Fruit fly (Drosophila melanogaster) whole organism, embryonic: ENCODE data around the gene velo.

Experiments
- CG11085 ChIP-seq: fragments of 200-800 bp; sonication (Bioruptor generic); IDR thresholded peaks from 2 replicates; pipeline ENCODE4 v1.3.6; 2022; ENCODE audit warnings: missing biosample characterization, missing genetic modification characterization
- CG11695 ChIP-seq: fragments of 200-800 bp; sonication (Bioruptor generic); IDR thresholded peaks from 3 replicates; pipeline ENCODE4 v1.3.6; 2022; ENCODE audit warnings: missing biosample characterization, missing genetic modification characterization
- CG13624 ChIP-seq: fragments of 200-800 bp; sonication (Bioruptor generic); optimal IDR thresholded peaks from 2 replicates; lab custom pipeline; 2016; ENCODE audit warnings: missing biosample characterization, missing genetic modification characterization
- CG15601 ChIP-seq: fragments of 200-800 bp; sonication (Bioruptor generic); optimal IDR thresholded peaks from 3 replicates; lab custom pipeline; 2019; ENCODE audit warnings: missing biosample characterization, mild to moderate bottlenecking, missing genetic modification characterization, moderate library complexity
- CG16863 ChIP-seq: fragments of 200-800 bp; sonication (Bioruptor generic); optimal IDR thresholded peaks from 3 replicates; lab custom pipeline; 2016; ENCODE audit warnings: missing biosample characterization, missing genetic modification characterization
- CG17568 ChIP-seq: fragments of 200-800 bp; sonication (Bioruptor generic); optimal IDR thresholded peaks from 2 replicates; lab custom pipeline; 2018; ENCODE audit warnings: missing biosample characterization, mild to moderate bottlenecking, missing genetic modification characterization, moderate library complexity
- CG2199 ChIP-seq: fragments of 200-800 bp; sonication (Bioruptor generic); IDR thresholded peaks from 3 replicates; pipeline ENCODE4 v1.3.6; 2022; ENCODE audit warnings: missing biosample characterization, missing genetic modification characterization
- CG2875 ChIP-seq: fragments of 200-800 bp; sonication (Bioruptor generic); optimal IDR thresholded peaks from 2 replicates; lab custom pipeline; 2017; ENCODE audit warnings: missing biosample characterization, mild to moderate bottlenecking, missing genetic modification characterization, missing genetic modification reagents
- CG31441 ChIP-seq: fragments of 200-800 bp; sonication (Bioruptor generic); IDR thresholded peaks from 2 replicates; pipeline ENCODE4 v1.3.6; 2022; ENCODE audit warnings: missing biosample characterization, missing genetic modification characterization
- CG3407 ChIP-seq: fragments of 200-800 bp; sonication (Bioruptor generic); optimal IDR thresholded peaks from 2 replicates; lab custom pipeline; 2018; ENCODE audit warnings: missing biosample characterization, mild to moderate bottlenecking, missing genetic modification characterization
- CG3847 ChIP-seq: fragments of 200-800 bp; sonication (Bioruptor generic); IDR thresholded peaks from 2 replicates; pipeline ENCODE4 v1.3.6; 2022; ENCODE audit warnings: missing biosample characterization, missing genetic modification characterization
- CG42726 ChIP-seq: fragments of 200-800 bp; sonication (Bioruptor generic); IDR thresholded peaks from 2 replicates; pipeline ENCODE4 v1.3.6; 2022; ENCODE audit warnings: missing biosample characterization, missing genetic modification characterization; ENCODE audit not compliant: partially characterized antibody
- CG4328 ChIP-seq: fragments of 200-800 bp; sonication (Bioruptor generic); optimal IDR thresholded peaks from 3 replicates; lab custom pipeline; 2017; ENCODE audit warnings: missing biosample characterization, missing genetic modification reagents, missing genetic modification characterization
- CG6813 ChIP-seq: fragments of 200-800 bp; sonication (Bioruptor generic); optimal IDR thresholded peaks from 2 replicates; lab custom pipeline; 2017; ENCODE audit warnings: missing biosample characterization, missing genetic modification characterization, mild to moderate bottlenecking, moderate library complexity, missing genetic modification reagents
- CG7357 ChIP-seq: fragments of 200-800 bp; sonication (Bioruptor generic); IDR thresholded peaks from 3 replicates; pipeline ENCODE4 v1.3.6; 2022; ENCODE audit warnings: missing biosample characterization, missing genetic modification characterization
- CoRest ChIP-seq: fragments of 200-800 bp; sonication (Bioruptor generic); optimal IDR thresholded peaks from 3 replicates; lab custom pipeline; 2018; ENCODE audit warnings: missing biosample characterization, mild to moderate bottlenecking, missing genetic modification characterization, moderate library complexity
- Dad ChIP-seq: fragments of 200-800 bp; sonication (Bioruptor generic); optimal IDR thresholded peaks from 3 replicates; lab custom pipeline; 2016; ENCODE audit warnings: missing biosample characterization, missing genetic modification characterization
- E2f1 ChIP-seq: fragments of 200-800 bp; sonication (Bioruptor generic); IDR thresholded peaks from 2 replicates; pipeline ENCODE4 v1.3.6; 2022; ENCODE audit warnings: missing biosample characterization, missing genetic modification characterization
- E2f2 ChIP-seq: fragments of 200-800 bp; sonication (Bioruptor generic); IDR thresholded peaks from 2 replicates; pipeline ENCODE4 v1.3.6; 2022; ENCODE audit warnings: missing biosample characterization, missing genetic modification characterization
- HLH3B ChIP-seq: fragments of 200-800 bp; sonication (Bioruptor generic); IDR thresholded peaks from 2 replicates; pipeline ENCODE4 v1.3.6; 2022; ENCODE audit warnings: missing biosample characterization, missing genetic modification characterization
- Hr3 ChIP-seq: fragments of 200-800 bp; sonication (Bioruptor generic); optimal IDR thresholded peaks from 3 replicates; lab custom pipeline; 2016; ENCODE audit warnings: missing biosample characterization, missing genetic modification characterization
- Jarid2 ChIP-seq: fragments of 200-800 bp; sonication (Bioruptor generic); optimal IDR thresholded peaks from 3 replicates; lab custom pipeline; 2017; ENCODE audit warnings: mild to moderate bottlenecking, missing biosample characterization, missing genetic modification reagents, missing genetic modification characterization
- MESR4 ChIP-seq: fragments of 200-800 bp; sonication (Bioruptor generic); optimal IDR thresholded peaks from 2 replicates; lab custom pipeline; 2018; ENCODE audit warnings: missing biosample characterization, mild to moderate bottlenecking, missing genetic modification characterization, moderate library complexity
- Meics ChIP-seq: fragments of 200-800 bp; sonication (Bioruptor generic); optimal IDR thresholded peaks from 2 replicates; lab custom pipeline; 2017; ENCODE audit warnings: missing biosample characterization, mild to moderate bottlenecking, missing genetic modification characterization
- Oli ChIP-seq: fragments of 200-800 bp; sonication (Bioruptor generic); optimal IDR thresholded peaks from 2 replicates; lab custom pipeline; 2018; ENCODE audit warnings: missing biosample characterization, mild to moderate bottlenecking, missing genetic modification characterization, moderate library complexity
- Optix ChIP-seq: fragments of 200-800 bp; sonication (Bioruptor generic); IDR thresholded peaks from 3 replicates; pipeline ENCODE4 v1.3.6; 2022; ENCODE audit warnings: missing biosample characterization, missing genetic modification characterization
- Pdp1 ChIP-seq, 2 experiments: fragments of 200-800 bp; sonication (Bioruptor generic); optimal IDR thresholded peaks; 3 replicates each; lab custom pipeline; 2016; ENCODE audit warnings: missing biosample characterization in 2 of 2, missing genetic modification characterization in 2 of 2, mild to moderate bottlenecking in 1 of 2, moderate library complexity in 1 of 2
- al ChIP-seq: fragments of 200-800 bp; sonication (Bioruptor generic); IDR thresholded peaks from 2 replicates; pipeline ENCODE4 v1.3.6; 2022; ENCODE audit warnings: missing biosample characterization, missing genetic modification characterization
- ase ChIP-seq: fragments of 200-800 bp; sonication (Bioruptor generic); IDR thresholded peaks from 3 replicates; pipeline ENCODE4 v1.3.6; 2022; ENCODE audit warnings: missing biosample characterization, missing genetic modification characterization
- ato ChIP-seq: fragments of 200-800 bp; sonication (Bioruptor generic); IDR thresholded peaks from 2 replicates; pipeline ENCODE4 v1.3.6; 2022; ENCODE audit warnings: missing biosample characterization, missing genetic modification characterization; ENCODE audit not compliant: partially characterized antibody
- chn ChIP-seq: fragments of 200-800 bp; sonication (Bioruptor generic); optimal IDR thresholded peaks from 2 replicates; lab custom pipeline; 2016; ENCODE audit warnings: missing biosample characterization, missing genetic modification characterization
- cwo ChIP-seq: fragments of 200-800 bp; sonication (Bioruptor generic); optimal IDR thresholded peaks from 3 replicates; lab custom pipeline; 2017; ENCODE audit warnings: missing biosample characterization, missing genetic modification characterization, mild to moderate bottlenecking, moderate library complexity, missing genetic modification reagents
- grau ChIP-seq: fragments of 200-800 bp; optimal IDR thresholded peaks from 3 replicates; lab custom pipeline; 2019; ENCODE audit warnings: missing biosample characterization, mild to moderate bottlenecking, missing genetic modification characterization, moderate library complexity
- gsb ChIP-seq: fragments of 200-800 bp; sonication (Bioruptor generic); IDR thresholded peaks from 2 replicates; pipeline ENCODE4 v1.3.6; 2022; ENCODE audit warnings: missing biosample characterization, missing genetic modification characterization
- inv ChIP-seq: fragments of 200-800 bp; sonication (Bioruptor generic); IDR thresholded peaks from 2 replicates; pipeline ENCODE4 v1.3.6; 2022; ENCODE audit warnings: missing biosample characterization, missing genetic modification characterization; ENCODE audit not compliant: partially characterized antibody
- luna ChIP-seq: fragments of 200-800 bp; sonication (Bioruptor generic); optimal IDR thresholded peaks from 2 replicates; lab custom pipeline; 2016; ENCODE audit warnings: missing biosample characterization, missing genetic modification characterization
- nau ChIP-seq: fragments of 200-800 bp; sonication (Bioruptor generic); optimal IDR thresholded peaks from 3 replicates; lab custom pipeline; 2017; ENCODE audit warnings: missing biosample characterization, mild to moderate bottlenecking, missing genetic modification characterization, missing genetic modification reagents
- ranshi ChIP-seq: fragments of 200-800 bp; sonication (Bioruptor generic); IDR thresholded peaks from 2 replicates; pipeline ENCODE4 v1.3.6; 2022; ENCODE audit warnings: missing biosample characterization, missing genetic modification characterization
- run ChIP-seq: fragments of 200-800 bp; sonication (Bioruptor generic); optimal IDR thresholded peaks from 3 replicates; lab custom pipeline; 2018; ENCODE audit warnings: missing biosample characterization, mild to moderate bottlenecking, missing genetic modification characterization
- sc ChIP-seq, 3 experiments: fragments of >200 bp in 2 of 3; fragments of 200-800 bp in 1 of 3; sonication (Bioruptor generic) in 1 of 3; optimal IDR thresholded peaks; 2 replicates in 2 of 3; 3 replicates in 1 of 3; lab custom pipeline; 2017; ENCODE audit warnings: mild to moderate bottlenecking in 1 of 3, missing biosample characterization in 1 of 3, missing genetic modification characterization in 1 of 3, missing genetic modification reagents in 1 of 3
- sens ChIP-seq: fragments of 200-800 bp; sonication (Bioruptor generic); peaks from one replicate; lab custom pipeline; 2016; ENCODE audit warnings: missing biosample characterization, missing genetic modification characterization
- sima ChIP-seq: fragments of 200-800 bp; sonication (Bioruptor generic); optimal IDR thresholded peaks from 2 replicates; lab custom pipeline; 2016; ENCODE audit warnings: missing biosample characterization, missing genetic modification characterization
- sna ChIP-seq: fragments of 200-800 bp; sonication (Bioruptor generic); IDR thresholded peaks from 2 replicates; pipeline ENCODE4 v1.3.6; 2022; ENCODE audit warnings: missing biosample characterization, missing genetic modification characterization; ENCODE audit not compliant: partially characterized antibody
- sr ChIP-seq: fragments of 200-800 bp; sonication (Bioruptor generic); IDR thresholded peaks from 3 replicates; pipeline ENCODE4 v1.3.6; 2022; ENCODE audit warnings: missing biosample characterization, missing genetic modification characterization
- trem ChIP-seq: fragments of 200-800 bp; optimal IDR thresholded peaks from 3 replicates; lab custom pipeline; 2019; ENCODE audit warnings: missing biosample characterization, mild to moderate bottlenecking, missing genetic modification characterization, moderate library complexity
- ttk ChIP-seq: fragments of 200-800 bp; sonication (Bioruptor generic); IDR thresholded peaks from 2 replicates; pipeline ENCODE4 v2.1.2; 2022; ENCODE audit warnings: missing biosample characterization, missing genetic modification characterization
- twi ChIP-seq: fragments of 200-800 bp; optimal IDR thresholded peaks from 2 replicates; lab custom pipeline; 2019; ENCODE audit warnings: missing biosample characterization, mild to moderate bottlenecking, missing genetic modification characterization, moderate library complexity
- vvl ChIP-seq: fragments of 200-800 bp; sonication (Bioruptor generic); IDR thresholded peaks from 2 replicates; pipeline ENCODE4 v1.3.6; 2022; ENCODE audit warnings: missing biosample characterization, missing genetic modification characterization
- wdn ChIP-seq: fragments of 200-800 bp; sonication (Bioruptor generic); IDR thresholded peaks from 2 replicates; pipeline ENCODE4 v1.3.6; 2022; ENCODE audit warnings: missing biosample characterization, missing genetic modification characterization

velo gene

dm6 chr3L:6703368-6703807 lies 49.2 kb downstream of the velo start, which contains the start of gene SP1173 (continued):
- TF ChIP-seq twi (tag; lab: Kevin White, UChicago): peak; percentile 16
- TF ChIP-seq gsb (GFP tag; lab: Robert Waterston, UW): peak; percentile 28; the same call in 1 of the 2 replicates
- peak; percentile 35 for TF ChIP-seq CG4328 (GFP tag; lab: Kevin White, UChicago)
- no peak for TF ChIP-seq sima
- TF ChIP-seq sens (GFP tag; lab: Kevin White, UChicago): peak; percentile 76
- peak; percentile 54 for TF ChIP-seq E2f2
- TF ChIP-seq HLH3B (GFP tag; lab: Robert Waterston, UW): peak; percentile 36; the same call in 1 of the 2 replicates
- peak; percentile 9 for TF ChIP-seq CoRest
- no peak for TF ChIP-seq luna (GFP tag; lab: Kevin White, UChicago)
- TF ChIP-seq trem: peak; percentile 25
- peak; percentile 50; the same call in 1 of the 2 replicates for TF ChIP-seq E2f1 (GFP tag; lab: Robert Waterston, UW)
- no peak for TF ChIP-seq CG16863 (GFP tag; lab: Kevin White, UChicago)
- peak; percentile 27 for TF ChIP-seq CG17568 (GFP tag; lab: Kevin White, UChicago)
- peak; percentile 8 for TF ChIP-seq CG15601 (tag; lab: Kevin White, UChicago)
- TF ChIP-seq CG13624 (GFP tag; lab: Kevin White, UChicago): peak; percentile 50
- TF ChIP-seq ranshi: peak; percentile 7; the same call in 1 of the 2 replicates
- TF ChIP-seq chn: peak; percentile 20
- TF ChIP-seq vvl: peak; percentile 83
- TF ChIP-seq al (GFP tag; lab: Robert Waterston, UW): no peak
- TF ChIP-seq inv (GFP tag; lab: Robert Waterston, UW): no peak
- peak; percentile 62; the same call in 1 of the 2 replicates for TF ChIP-seq CG42726 (GFP tag; lab: Robert Waterston, UW)
- TF ChIP-seq CG2875: no peak
- no peak for TF ChIP-seq wdn (GFP tag; lab: Robert Waterston, UW)
- peak; percentile 9; the same call in 1 of the 2 replicates for TF ChIP-seq CG31441 (GFP tag; lab: Robert Waterston, UW)
- TF ChIP-seq Hr3 (GFP tag; lab: Kevin White, UChicago): no peak
- 0 out of 3 replicates have a peak, but pooled peaks have one; percentile 8 for TF ChIP-seq ase (GFP tag; lab: Robert Waterston, UW)
- TF ChIP-seq CG6813 (GFP tag; lab: Kevin White, UChicago): peak; percentile 70
- peak; percentile 71 for TF ChIP-seq nau (GFP tag; lab: Kevin White, UChicago)
- peak; percentile 85; the same call in 1 of the 3 replicates for TF ChIP-seq CG2199 (GFP tag; lab: Robert Waterston, UW)
- TF ChIP-seq Pdp1 (GFP tag; optimal IDR thresholded peaks at IDR 0.05; lab: Kevin White, UChicago): peak in 1 of 2 experiments; percentile 42
- peak; percentile 7 for TF ChIP-seq Oli
- peak; percentile 39 for TF ChIP-seq Meics
- peak; percentile 34; the same call in 1 of the 2 replicates for TF ChIP-seq ttk (GFP tag; lab: Robert Waterston, UW)
- peak; percentile 22 for TF ChIP-seq CG3407 (GFP tag; lab: Kevin White, UChicago)
- no peak for TF ChIP-seq CG11085
- peak; percentile 31 for TF ChIP-seq Dad (GFP tag; lab: Kevin White, UChicago)
- peak; percentile 31 for TF ChIP-seq grau (tag; lab: Kevin White, UChicago)
- TF ChIP-seq CG7357 (GFP tag; lab: Robert Waterston, UW): no peak
- TF ChIP-seq Jarid2: peak; percentile 97
- no peak for TF ChIP-seq Optix (GFP tag; lab: Robert Waterston, UW)
- TF ChIP-seq run (tag; lab: Kevin White, UChicago): peak; percentile 36
- TF ChIP-seq sc (optimal IDR thresholded peaks at IDR 0.05; lab: Kevin White, UChicago): no peak
- TF ChIP-seq sc (GFP tag; optimal IDR thresholded peaks at IDR 0.05; lab: Kevin White, UChicago): no peak
- peak; percentile 68 for TF ChIP-seq sna (GFP tag; lab: Robert Waterston, UW)
- peak; percentile 76; the same call in 1 of the 2 replicates for TF ChIP-seq ato (GFP tag; lab: Robert Waterston, UW)
- TF ChIP-seq CG11695: peak; percentile 49; the same call in 2 of the 3 replicates
- TF ChIP-seq CG3847: peak; percentile 35; the same call in 1 of the 2 replicates
- TF ChIP-seq sr: peak; percentile 94
- peak; percentile 44 for TF ChIP-seq cwo
- TF ChIP-seq MESR4 (GFP tag; lab: Kevin White, UChicago): no peak
